Worm (Caenorhabditis elegans): ENCODE results near the gene F13A2.5.

The F13A2.5 gene

ce11 chrV:4384482-4384881 lies 17.3 kb downstream of the F13A2.5 start, which contains the start of gene F13A2.2:
Gene F13A2.2 (minus strand): TSS chrV:4384582.
- TF ChIP-seq dao-5 (tag; optimal IDR thresholded peaks at IDR 0.05) = no peak
- TF ChIP-seq W03F9.2 (tag; optimal IDR thresholded peaks at IDR 0.05) = no peak
- no peak for TF ChIP-seq him-1 (tag; optimal IDR thresholded peaks at IDR 0.05)

ce11 chrV:4382298-4382697 lies 19.5 kb downstream of the F13A2.5 start, which contains the start of gene F13A2.1:
Gene F13A2.1 (minus strand): TSS chrV:4382398.
- TF ChIP-seq W03F9.2 (tag; optimal IDR thresholded peaks at IDR 0.05) (no peak), him-1 (tag; optimal IDR thresholded peaks at IDR 0.05) (no peak)

DNA sequence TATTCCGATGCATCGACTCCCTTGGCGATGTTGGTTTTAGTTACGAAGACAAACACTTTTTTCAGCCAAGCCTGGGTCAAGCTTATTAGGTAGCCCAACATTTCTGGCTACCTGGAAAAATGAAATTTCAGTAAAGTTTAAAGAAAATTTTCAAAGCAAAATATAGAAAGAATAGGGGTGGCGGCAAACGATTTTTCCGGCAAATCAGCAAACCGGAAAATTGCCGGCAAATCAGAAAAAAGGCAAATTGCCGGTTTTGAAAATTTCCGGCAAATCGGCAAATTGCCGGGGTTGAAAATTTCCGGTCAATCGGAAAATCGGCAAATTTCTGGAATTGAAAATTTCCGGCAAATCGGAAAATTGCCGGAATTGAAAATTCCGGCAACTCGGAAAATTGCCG lies 24.1 kb downstream of the F13A2.5 start, which contains the start of gene F32D1.8:
Gene F32D1.8 (minus strand): TSS at position 101 of the 400 bp plus-strand sequence.
- TF ChIP-seq W03F9.2 (tag; optimal IDR thresholded peaks at IDR 0.05) (no peak), dao-5 (tag; optimal IDR thresholded peaks at IDR 0.05) (no peak), him-1 (tag; optimal IDR thresholded peaks at IDR 0.05) (no peak)

ce11 chrV:4375807-4376564 lies 25.8 kb downstream of the F13A2.5 start, which contains the start of gene F32D1.7:
Gene F32D1.7 (minus strand): TSS chrV:4376173.
- TF ChIP-seq dao-5 (tag; optimal IDR thresholded peaks at IDR 0.05) = no peak
- peak; percentile 11 for TF ChIP-seq W03F9.2 (tag; optimal IDR thresholded peaks at IDR 0.05)
- no peak for TF ChIP-seq him-1 (tag; optimal IDR thresholded peaks at IDR 0.05)

DNA sequence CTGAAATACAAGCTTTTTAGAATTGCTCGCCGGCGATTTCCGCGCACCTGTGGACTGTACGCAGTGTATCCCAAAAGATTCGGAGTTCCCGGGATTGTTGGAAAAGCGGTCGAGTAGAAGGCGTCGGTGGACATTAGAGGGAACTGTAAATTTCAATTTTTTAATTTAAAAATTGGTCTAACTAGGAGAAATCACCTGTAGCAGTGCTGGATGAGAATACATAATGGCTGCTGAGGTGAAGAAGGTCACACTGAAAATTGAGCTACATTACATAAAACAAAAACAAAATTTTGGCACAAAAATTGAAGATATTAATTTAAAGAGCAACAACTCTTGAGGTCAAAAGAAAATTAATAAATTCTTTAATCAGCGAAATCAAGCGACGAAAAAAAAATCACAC lies 27.1 kb downstream of the F13A2.5 start, which contains the start of gene neg-1:
Gene neg-1 (minus strand): TSS at position 250 of the 400 bp plus-strand sequence.
- TF ChIP-seq W03F9.2 (tag; optimal IDR thresholded peaks at IDR 0.05) (no peak), him-1 (tag; optimal IDR thresholded peaks at IDR 0.05) (no peak), dao-5 (tag; optimal IDR thresholded peaks at IDR 0.05) (no peak)

DNA sequence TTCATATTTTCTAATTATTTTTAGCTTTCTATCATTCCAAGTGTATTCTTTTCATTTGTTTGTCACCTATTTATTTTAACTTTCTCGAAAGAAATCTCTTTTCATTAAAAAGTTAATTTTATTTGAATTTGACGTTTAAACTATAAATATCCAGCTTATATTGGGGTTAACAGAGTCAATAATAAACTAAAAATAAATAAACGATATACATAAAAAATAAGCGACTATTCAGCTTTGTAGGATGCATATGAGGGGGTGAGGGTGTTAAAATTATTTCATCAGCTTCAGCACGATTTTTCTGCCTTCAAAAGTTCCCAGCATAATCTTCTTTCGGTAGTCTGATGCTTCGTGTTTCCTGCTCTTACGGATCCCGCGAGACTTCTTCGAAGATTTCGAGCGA lies 28.1 kb downstream of the F13A2.5 start:
- no peak for TF ChIP-seq him-1 (tag; optimal IDR thresholded peaks at IDR 0.05)
- TF ChIP-seq W03F9.2 (tag; optimal IDR thresholded peaks at IDR 0.05) = no peak
- TF ChIP-seq dao-5 (tag; optimal IDR thresholded peaks at IDR 0.05) = no peak

- no peak for TF ChIP-seq dao-5 (tag; optimal IDR thresholded peaks at IDR 0.05)
- TF ChIP-seq him-1 (tag; optimal IDR thresholded peaks at IDR 0.05) = no peak
- no peak for TF ChIP-seq W03F9.2 (tag; optimal IDR thresholded peaks at IDR 0.05)
These were observed 28.8 kb downstream of the F13A2.5 start for ce11 chrV:4372986-4373385.

ce11 chrV:4371309-4371933 lies 30.3 kb downstream of the F13A2.5 start, which contains the start of the genes gmpr-1 and fipp-1:
Gene gmpr-1 (minus strand): TSS chrV:4371383.
Gene fipp-1 (plus strand): TSS chrV:4371807.
- peak; percentile 6 for TF ChIP-seq W03F9.2 (tag; optimal IDR thresholded peaks at IDR 0.05)
- no peak for TF ChIP-seq him-1 (tag; optimal IDR thresholded peaks at IDR 0.05)

DNA sequence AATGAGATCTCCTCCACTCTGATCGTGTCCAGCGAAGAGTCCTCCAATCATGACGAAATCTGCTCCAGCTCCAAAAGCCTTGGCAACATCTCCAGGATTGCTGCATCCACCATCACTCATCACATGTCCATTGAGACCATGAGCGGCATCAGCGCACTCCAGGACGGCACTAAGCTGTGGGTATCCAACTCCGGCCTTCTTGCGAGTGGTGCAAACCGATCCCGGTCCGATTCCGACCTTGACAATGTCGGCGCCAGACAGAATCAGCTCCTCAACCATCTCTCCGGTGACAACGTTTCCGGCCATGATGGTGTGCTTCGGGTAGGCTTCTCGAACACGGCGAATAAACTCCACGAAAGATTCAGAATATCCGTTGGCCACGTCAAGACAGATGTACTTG lies 31.2 kb downstream of the F13A2.5 start:
- no peak for TF ChIP-seq dao-5 (tag; optimal IDR thresholded peaks at IDR 0.05)
- no peak for TF ChIP-seq him-1 (tag; optimal IDR thresholded peaks at IDR 0.05)
- no peak for TF ChIP-seq W03F9.2 (tag; optimal IDR thresholded peaks at IDR 0.05)

- no peak for TF ChIP-seq him-1 (tag; optimal IDR thresholded peaks at IDR 0.05)
- TF ChIP-seq W03F9.2 (tag; optimal IDR thresholded peaks at IDR 0.05) = no peak
- no peak for TF ChIP-seq dao-5 (tag; optimal IDR thresholded peaks at IDR 0.05)
These were observed 35.3 kb downstream of the F13A2.5 start, which contains the start of gene F32D1.11 for ce11 chrV:4366440-4366839. Gene F32D1.11 (minus strand): TSS chrV:4366540.

- TF ChIP-seq W03F9.2 (tag; optimal IDR thresholded peaks at IDR 0.05) (no peak), dao-5 (tag; optimal IDR thresholded peaks at IDR 0.05) (no peak), him-1 (tag; optimal IDR thresholded peaks at IDR 0.05) (no peak)
These were observed 37.2 kb downstream of the F13A2.5 start, which contains the start of gene grl-13 for ce11 chrV:4364517-4364916. Gene grl-13 (minus strand): TSS chrV:4364617.

DNA sequence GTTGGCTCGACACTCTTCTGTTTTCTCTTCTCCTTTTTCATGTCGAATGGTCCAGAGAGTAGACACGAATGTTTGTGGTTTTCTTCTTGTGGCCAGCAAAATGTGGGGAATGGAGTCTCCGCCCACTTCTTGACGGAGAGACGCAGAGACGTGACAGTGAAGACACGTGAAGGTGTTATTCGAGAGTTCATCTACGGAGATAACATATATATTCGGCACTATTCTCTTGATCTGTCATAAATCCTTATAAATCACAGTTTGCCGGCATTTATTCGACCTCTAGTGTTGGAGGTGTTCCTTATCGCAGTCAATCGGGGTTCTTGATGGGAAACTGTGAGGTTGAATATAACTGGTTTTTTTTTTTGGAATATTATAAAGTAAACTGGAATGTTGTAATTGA lies 40.3 kb downstream of the F13A2.5 start, which contains the start of gene F32D1.3:
Gene F32D1.3 (minus strand): TSS at position 65 of the 400 bp plus-strand sequence.
- TF ChIP-seq him-1 (tag; optimal IDR thresholded peaks at IDR 0.05) (no peak), dao-5 (tag; optimal IDR thresholded peaks at IDR 0.05) (no peak), W03F9.2 (tag; optimal IDR thresholded peaks at IDR 0.05) (no peak)

- no peak for TF ChIP-seq W03F9.2 (tag; optimal IDR thresholded peaks at IDR 0.05)
- no peak for TF ChIP-seq him-1 (tag; optimal IDR thresholded peaks at IDR 0.05)
- TF ChIP-seq dao-5 (tag; optimal IDR thresholded peaks at IDR 0.05) = no peak
These were observed 41.7 kb downstream of the F13A2.5 start for ce11 chrV:4360018-4360417.

DNA sequence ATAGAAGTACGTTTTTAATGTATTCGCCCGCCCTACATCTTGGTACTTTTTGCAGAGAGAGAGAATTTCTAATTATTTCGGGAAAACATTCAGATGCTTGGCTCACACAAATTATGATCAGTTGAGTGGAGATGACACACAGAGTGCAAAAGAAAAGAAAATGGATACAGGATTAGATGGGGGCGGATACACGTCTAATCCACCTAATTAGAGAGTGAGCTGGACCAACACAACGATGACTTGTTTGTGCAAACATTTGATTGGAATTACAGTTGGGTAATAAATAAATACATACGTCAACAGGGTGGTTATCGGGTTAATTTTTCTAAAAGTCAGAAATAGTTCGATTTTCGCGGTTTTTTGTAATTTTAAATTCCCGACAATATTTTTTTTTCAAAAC lies 42.6 kb downstream of the F13A2.5 start:
- TF ChIP-seq him-1 (tag; optimal IDR thresholded peaks at IDR 0.05) (no peak), dao-5 (tag; optimal IDR thresholded peaks at IDR 0.05) (no peak), W03F9.2 (tag; optimal IDR thresholded peaks at IDR 0.05) (no peak)
